Worm (Caenorhabditis elegans): ENCODE results near the gene lipl-5.

- TF ChIP-seq Y67H2A.10 (GFP tag; conservative IDR thresholded peaks at IDR 0.05) (no peak), ceh-40 (GFP tag; IDR thresholded peaks at IDR 0.05) (no peak), dpff-1 (tag; optimal IDR thresholded peaks at IDR 0.05) (no peak), nhr-27 (tag; optimal IDR thresholded peaks at IDR 0.05) (no peak), snpc-4 (GFP tag; optimal IDR thresholded peaks at IDR 0.05) (no peak), snpc-4 (tag; optimal IDR thresholded peaks at IDR 0.05) (no peak), athp-1 (tag; optimal IDR thresholded peaks at IDR 0.05) (no peak), K12H6.12 (tag; optimal IDR thresholded peaks at IDR 0.05) (no peak), nfya-1 (tag; optimal IDR thresholded peaks at IDR 0.05; ENCODE audit: borderline replicate concordance, insufficient read depth) (no peak), Y53G8AR.9 (GFP tag; conservative IDR thresholded peaks at IDR 0.05) (no peak), madf-8 (GFP tag; conservative IDR thresholded peaks at IDR 0.05) (no peak), attf-6 (GFP tag; IDR thresholded peaks at IDR 0.05) (no peak)
Observed at ce11 chrV:351787-352186, 33.8 kb upstream of the lipl-5 start.

All from whole organism, young adult.